Fruit fly (Drosophila melanogaster): ENCODE measurements around the gene CG11679.

DNA sequence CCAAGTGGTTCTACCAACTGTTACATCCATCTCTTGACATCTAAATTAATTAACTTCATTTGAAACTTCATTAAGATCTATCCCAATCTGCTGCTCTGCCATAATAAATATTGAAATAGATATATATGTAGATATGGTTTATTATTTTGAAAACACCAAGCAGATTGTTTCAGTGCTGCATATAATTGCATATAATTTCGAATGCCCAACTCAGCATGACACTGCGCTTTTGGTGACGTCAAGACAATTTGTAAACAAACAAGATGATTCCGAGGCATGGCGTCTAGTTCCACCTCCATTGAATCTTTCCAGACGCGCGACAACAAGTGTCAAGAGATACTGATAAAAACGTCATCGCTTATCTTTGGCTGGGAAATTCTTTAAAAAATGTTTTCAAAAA is 2.1 kb upstream of the CG11679 start:
- TF ChIP-seq CTCF (optimal IDR thresholded peaks at IDR 0.05), result no peak
- no peak for TF ChIP-seq CG8478 (optimal IDR thresholded peaks at IDR 0.05)

Data from S2 (cell line).